Worm (Caenorhabditis elegans) whole organism, late embryonic: Measurements from ENCODE around the gene F18F11.4.

ENCODE experiments used
- C38D4.7 ChIP-seq: fragments of 200-800 bp; sonication (Bioruptor generic); optimal IDR thresholded peaks from 2 replicates; lab custom pipeline; 2018; ENCODE audit warnings: mild to moderate bottlenecking, missing genetic modification characterization, moderate library complexity, missing compliant biosample characterization
- ahr-1 ChIP-seq: sonication (generic microtip); optimal IDR thresholded peaks from 2 replicates; lab custom pipeline; 2016; ENCODE audit warnings: missing genetic modification characterization, missing compliant biosample characterization
- ama-1 ChIP-seq: fragments of 150-350 bp; optimal IDR thresholded peaks from 2 replicates; lab custom pipeline; 2014
- ceh-14 ChIP-seq: sonication (generic microtip); optimal IDR thresholded peaks from 2 replicates; lab custom pipeline; 2016; ENCODE audit warnings: missing genotype, missing genetic modification characterization, missing compliant biosample characterization
- ceh-18 ChIP-seq: sonication (generic microtip); optimal IDR thresholded peaks from 2 replicates; lab custom pipeline; 2016; ENCODE audit warnings: missing genetic modification characterization, missing compliant biosample characterization
- ceh-22 ChIP-seq: sonication (generic microtip); optimal IDR thresholded peaks from 2 replicates; lab custom pipeline; 2017; ENCODE audit warnings: missing biosample characterization, missing genetic modification characterization
- ceh-24 ChIP-seq: sonication (generic microtip); optimal IDR thresholded peaks from 2 replicates; lab custom pipeline; 2016; ENCODE audit warnings: mild to moderate bottlenecking, missing genetic modification characterization, missing compliant biosample characterization
- ceh-30 ChIP-seq: fragments of 150-350 bp; optimal IDR thresholded peaks from 2 replicates; lab custom pipeline; 2014; ENCODE audit warnings: missing biosample characterization, missing genetic modification characterization
- ceh-34 ChIP-seq: sonication (generic microtip); optimal IDR thresholded peaks from 2 replicates; lab custom pipeline; 2016; ENCODE audit warnings: mild to moderate bottlenecking, missing genetic modification characterization, missing compliant biosample characterization
- ceh-6 ChIP-seq: fragments of 200-800 bp; sonication (Bioruptor generic); optimal IDR thresholded peaks from 2 replicates; lab custom pipeline; 2018; ENCODE audit warnings: mild to moderate bottlenecking, missing genetic modification characterization, missing compliant biosample characterization
- ceh-9 ChIP-seq: sonication (generic microtip); optimal IDR thresholded peaks from 2 replicates; lab custom pipeline; 2016; ENCODE audit warnings: mild to moderate bottlenecking, missing genetic modification characterization, inconsistent platforms, missing compliant biosample characterization
- che-1 ChIP-seq: sonication (generic microtip); optimal IDR thresholded peaks from 2 replicates; lab custom pipeline; 2016; ENCODE audit warnings: mild to moderate bottlenecking, missing genetic modification characterization, missing compliant biosample characterization
- elt-2 ChIP-seq: sonication (generic microtip); optimal IDR thresholded peaks from 2 replicates; lab custom pipeline; 2016; ENCODE audit warnings: missing genetic modification reagents, missing genetic modification characterization, missing compliant biosample characterization
- gmeb-2 ChIP-seq: sonication (generic microtip); optimal IDR thresholded peaks from 2 replicates; lab custom pipeline; 2016; ENCODE audit warnings: missing genetic modification characterization, inconsistent platforms, missing compliant biosample characterization
- hlh-15 ChIP-seq: sonication (generic microtip); optimal IDR thresholded peaks from 2 replicates; lab custom pipeline; 2016; ENCODE audit warnings: missing genetic modification characterization, missing compliant biosample characterization
- hlh-30 ChIP-seq: sonication (generic microtip); optimal IDR thresholded peaks from 2 replicates; lab custom pipeline; 2017; ENCODE audit warnings: antibody characterized with exemption, missing genetic modification characterization, missing compliant biosample characterization; ENCODE audit not compliant: insufficient read depth
- lim-6 ChIP-seq: sonication (generic microtip); optimal IDR thresholded peaks from 2 replicates; lab custom pipeline; 2016; ENCODE audit warnings: missing genetic modification characterization, missing compliant biosample characterization
- mec-3 ChIP-seq: sonication (generic microtip); optimal IDR thresholded peaks from 2 replicates; lab custom pipeline; 2016; ENCODE audit warnings: borderline replicate concordance, missing genetic modification characterization, missing compliant biosample characterization
- nfya-1 ChIP-seq: sonication (generic microtip); optimal IDR thresholded peaks from 2 replicates; lab custom pipeline; 2017; ENCODE audit warnings: missing genetic modification characterization, mild to moderate bottlenecking, missing compliant biosample characterization, antibody characterized with exemption, moderate library complexity
- nhr-232 ChIP-seq: sonication (generic microtip); optimal IDR thresholded peaks from 2 replicates; lab custom pipeline; 2016; ENCODE audit warnings: missing genetic modification characterization, missing compliant biosample characterization
- npax-4 ChIP-seq: sonication (generic microtip); optimal IDR thresholded peaks from 2 replicates; lab custom pipeline; 2016; ENCODE audit warnings: missing genetic modification characterization, missing compliant biosample characterization
- odd-2 ChIP-seq: sonication (generic microtip); optimal IDR thresholded peaks from 2 replicates; lab custom pipeline; 2017; ENCODE audit warnings: antibody characterized with exemption, mild to moderate bottlenecking, missing genetic modification characterization, missing compliant biosample characterization
- pax-1 ChIP-seq: fragments of 150-350 bp; optimal IDR thresholded peaks from 2 replicates; lab custom pipeline; 2014; ENCODE audit warnings: missing biosample characterization, missing genetic modification characterization
- pha-2 ChIP-seq: sonication (generic microtip); optimal IDR thresholded peaks from 2 replicates; lab custom pipeline; 2017; ENCODE audit warnings: mild to moderate bottlenecking, missing genetic modification characterization, missing compliant biosample characterization
- pha-4 ChIP-seq: fragments of 150-350 bp; optimal IDR thresholded peaks from 2 replicates; lab custom pipeline; 2018; ENCODE audit warnings: missing biosample characterization, missing genetic modification reagents, missing genetic modification characterization
- pqm-1 ChIP-seq: sonication (generic microtip); optimal IDR thresholded peaks from 2 replicates; lab custom pipeline; 2016; ENCODE audit warnings: missing genetic modification characterization, missing compliant biosample characterization
- rnt-1 ChIP-seq: sonication (generic microtip); optimal IDR thresholded peaks from 2 replicates; lab custom pipeline; 2016; ENCODE audit warnings: missing genetic modification characterization, missing compliant biosample characterization
- sdc-2 ChIP-seq: sonication (generic microtip); optimal IDR thresholded peaks from 2 replicates; lab custom pipeline; 2016; ENCODE audit warnings: missing genotype, missing genetic modification characterization, missing compliant biosample characterization
- sox-4 ChIP-seq: sonication (generic microtip); optimal IDR thresholded peaks from 2 replicates; lab custom pipeline; 2017; ENCODE audit warnings: mild to moderate bottlenecking, missing genetic modification characterization, inconsistent platforms, missing compliant biosample characterization
- tbx-7 ChIP-seq: sonication (generic microtip); optimal IDR thresholded peaks from 2 replicates; lab custom pipeline; 2016; ENCODE audit warnings: missing genotype, missing genetic modification characterization, missing compliant biosample characterization
- unc-55 ChIP-seq: sonication (generic microtip); optimal IDR thresholded peaks from 2 replicates; lab custom pipeline; 2017; ENCODE audit warnings: missing biosample characterization, missing genetic modification reagents, missing genetic modification characterization
- unc-86 ChIP-seq: sonication (generic microtip); optimal IDR thresholded peaks from 2 replicates; lab custom pipeline; 2016; ENCODE audit warnings: missing genetic modification characterization, missing compliant biosample characterization
- zip-5 ChIP-seq: sonication (generic microtip); optimal IDR thresholded peaks from 2 replicates; lab custom pipeline; 2016; ENCODE audit warnings: missing genetic modification characterization, missing compliant biosample characterization

Gene F18F11.4

DNA sequence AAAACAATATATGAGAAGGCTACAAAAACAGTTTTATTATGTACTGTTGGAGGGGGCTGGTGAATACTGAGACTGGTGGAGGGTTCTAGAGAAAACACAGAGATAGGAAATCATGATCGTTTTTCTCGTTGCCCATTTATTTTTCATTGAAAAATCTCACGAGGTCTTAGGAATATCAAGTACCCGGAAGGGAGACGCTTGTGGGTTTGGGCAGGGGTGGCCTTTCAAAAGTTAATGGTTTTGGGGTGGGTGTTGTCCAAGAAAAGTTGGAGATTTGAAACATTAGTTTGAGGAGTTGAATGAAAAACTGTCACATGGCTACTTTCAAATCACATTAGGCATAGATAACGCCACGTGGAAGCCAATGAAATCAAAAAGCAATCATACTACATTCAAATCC is 35.9 kb upstream of the F18F11.4 start:
- TF ChIP-seq mec-3 (tag; lab: Kevin White, UChicago) = no peak
- TF ChIP-seq zip-5 (tag; lab: Kevin White, UChicago) = no peak

DNA sequence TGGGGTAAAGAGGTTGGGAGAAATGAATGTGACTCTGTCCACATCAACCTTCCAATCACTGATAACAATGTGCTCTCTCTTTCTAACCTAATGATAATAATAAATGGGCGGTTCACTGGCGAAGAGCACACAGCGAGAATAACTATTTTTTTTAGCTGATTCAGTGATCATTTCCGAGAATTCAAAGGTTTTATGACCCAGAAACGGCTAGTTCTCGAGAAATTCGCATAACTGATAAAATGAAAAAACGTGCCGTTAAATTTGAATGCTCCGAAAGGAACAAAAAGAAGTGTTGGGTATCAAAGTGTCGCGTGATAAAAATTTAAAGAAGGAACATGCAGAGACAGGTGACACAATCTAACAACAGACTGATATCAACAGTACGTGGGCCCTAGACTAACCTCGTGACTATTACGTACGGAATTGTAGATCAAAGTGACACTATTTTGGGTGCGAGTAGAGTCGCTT is 34.9 kb upstream of the F18F11.4 start:
- no peak for TF ChIP-seq nhr-232
- TF ChIP-seq C38D4.7 (GFP tag; lab: Kevin White, UChicago) = no peak
- TF ChIP-seq elt-2 (tag; lab: Kevin White, UChicago) = peak; percentile 80
- no peak for TF ChIP-seq pha-2 (tag; lab: Kevin White, UChicago)
- no peak for TF ChIP-seq hlh-30 (tag; lab: Kevin White, UChicago)
- no peak for TF ChIP-seq gmeb-2 (tag; lab: Kevin White, UChicago)
- TF ChIP-seq hlh-15 = no peak

DNA sequence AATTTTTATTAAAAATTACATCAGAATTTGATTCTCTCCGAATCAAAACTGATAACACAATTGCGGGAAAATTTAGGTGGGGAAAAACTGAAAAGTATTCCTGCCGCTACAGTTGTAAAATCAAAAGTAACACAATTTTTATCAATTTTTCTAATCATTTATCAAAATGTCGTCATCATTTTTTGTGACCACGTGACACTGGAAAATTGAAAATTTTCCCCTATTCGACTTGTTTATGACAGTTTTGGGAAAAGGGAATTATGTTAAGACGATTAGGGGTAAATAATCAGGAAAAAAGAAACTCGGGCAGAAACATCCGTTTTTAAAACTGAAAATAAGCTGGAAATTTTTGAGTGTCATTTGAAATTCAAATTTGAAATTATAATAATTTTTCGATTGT is 33.8 kb upstream of the F18F11.4 start:
- TF ChIP-seq ceh-6 (no peak), elt-2 (tag; lab: Kevin White, UChicago) (peak; percentile 20), unc-55 (no peak), ceh-34 (tag; lab: Kevin White, UChicago) (no peak), pha-4 (tag; lab: Kevin White, UChicago) (no peak), mec-3 (tag; lab: Kevin White, UChicago) (no peak), pax-1 (tag; lab: Kevin White, UChicago) (no peak)

DNA sequence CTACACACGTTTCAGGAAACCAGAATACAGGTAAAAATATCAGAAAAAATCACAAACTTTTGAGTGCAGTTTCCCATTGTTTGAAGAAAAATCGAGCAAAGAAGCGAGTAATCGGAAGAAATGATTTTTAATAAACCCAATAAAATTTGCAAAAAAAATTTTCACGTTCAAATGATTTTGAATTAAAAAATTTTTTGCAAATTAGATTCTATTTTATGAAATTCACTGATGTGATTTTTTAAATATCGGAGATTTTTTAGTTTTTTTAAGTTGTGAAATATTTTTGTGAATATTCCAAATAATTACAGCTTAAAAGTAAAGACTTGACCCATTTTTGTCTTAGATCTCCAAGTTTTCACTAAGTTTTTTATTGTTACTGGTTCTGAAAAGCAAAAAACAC is 32.4 kb upstream of the F18F11.4 start, which contains the start of gene pnp-1:
Gene pnp-1, minus strand, starts transcription at position 101 of the 400 bp plus-strand sequence.
- TF ChIP-seq hlh-30 (tag; lab: Kevin White, UChicago) = no peak

DNA sequence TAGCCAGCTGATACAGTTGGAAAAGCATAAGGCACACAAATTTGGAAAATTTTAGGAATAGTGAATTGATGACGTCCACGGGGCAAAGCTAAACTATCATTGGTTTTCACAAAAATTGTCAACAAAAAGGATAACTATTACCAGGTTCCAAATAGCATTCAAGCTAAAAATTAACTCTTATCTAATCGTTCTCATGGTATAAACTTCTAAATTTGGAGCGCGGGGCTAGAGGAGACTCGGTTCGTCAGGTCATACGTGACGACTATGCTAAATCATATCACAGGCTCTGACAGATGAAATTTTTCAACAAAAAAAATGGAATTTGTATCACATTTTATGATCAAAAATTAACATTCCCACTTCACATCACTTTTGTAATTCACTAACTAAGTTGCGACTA is 31.4 kb upstream of the F18F11.4 start:
- no peak for TF ChIP-seq che-1
- TF ChIP-seq mec-3 (tag; lab: Kevin White, UChicago) = no peak
- no peak for TF ChIP-seq ama-1
- TF ChIP-seq odd-2 (tag; lab: Kevin White, UChicago) = no peak
- TF ChIP-seq pqm-1 (tag; lab: Kevin White, UChicago) = no peak
- TF ChIP-seq rnt-1 (tag; lab: Kevin White, UChicago) = no peak
- TF ChIP-seq npax-4 = no peak
- TF ChIP-seq, all 69 proteins: peak for 0

DNA sequence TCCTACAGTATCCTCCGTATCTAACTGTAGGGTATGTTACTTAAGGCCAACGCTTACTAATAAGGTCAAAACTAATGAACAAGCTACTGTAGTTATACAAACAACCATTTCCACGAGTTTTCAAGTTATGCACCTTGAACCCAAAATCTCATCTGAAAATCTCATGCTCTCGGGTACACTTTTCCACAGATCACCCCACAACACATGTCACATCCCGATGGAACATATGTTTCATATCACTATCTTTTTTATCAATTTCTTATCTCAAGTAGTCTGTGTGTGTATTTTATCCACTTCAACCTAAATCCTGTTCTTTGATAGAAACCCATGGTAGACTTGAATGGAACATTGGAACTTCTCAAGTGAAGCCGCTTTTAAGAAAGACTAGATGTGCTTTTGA is 30.3 kb upstream of the F18F11.4 start:
- TF ChIP-seq lim-6 (tag; lab: Kevin White, UChicago) (no peak), ceh-9 (tag; lab: Kevin White, UChicago) (no peak), ceh-18 (no peak), pha-4 (tag; lab: Kevin White, UChicago) (no peak), pha-2 (tag; lab: Kevin White, UChicago) (no peak), rnt-1 (tag; lab: Kevin White, UChicago) (no peak), gmeb-2 (tag; lab: Kevin White, UChicago) (no peak), nhr-232 (no peak), nfya-1 (tag; lab: Kevin White, UChicago) (no peak), ahr-1 (tag; lab: Kevin White, UChicago) (no peak), odd-2 (tag; lab: Kevin White, UChicago) (no peak), unc-86 (tag; lab: Kevin White, UChicago) (no peak), tbx-7 (no peak), ceh-14 (tag; lab: Kevin White, UChicago) (no peak), ceh-22 (no peak), sox-4 (tag; lab: Kevin White, UChicago) (no peak), ceh-30 (tag; lab: Kevin White, UChicago) (no peak), sdc-2 (tag; lab: Kevin White, UChicago) (no peak), ceh-24 (tag; lab: Kevin White, UChicago) (no peak)
